Fruit fly (Drosophila melanogaster) whole organism, prepupa: ENCODE measurements around the gene skd.

Experiments
- Blimp-1 ChIP-seq: fragments of 200-800 bp; sonication (Bioruptor generic); optimal IDR thresholded peaks from 3 replicates; lab custom pipeline; 2017; ENCODE audit warnings: missing biosample characterization, missing genetic modification characterization, mild to moderate bottlenecking, moderate library complexity, missing genetic modification reagents
- CG10631 ChIP-seq: fragments of 200-800 bp; sonication (Bioruptor generic); optimal IDR thresholded peaks from 2 replicates; lab custom pipeline; 2016; ENCODE audit warnings: missing biosample characterization, missing genetic modification characterization
- CG11294 ChIP-seq: fragments of 200-800 bp; sonication (Bioruptor generic); IDR thresholded peaks from 2 replicates; pipeline ENCODE4 v1.3.6; 2022; ENCODE audit warnings: missing biosample characterization, missing genetic modification characterization
- CG11902 ChIP-seq: fragments of 200-800 bp; sonication (Bioruptor generic); optimal IDR thresholded peaks from 3 replicates; lab custom pipeline; 2016; ENCODE audit warnings: missing biosample characterization, missing genetic modification characterization
- CG16779 ChIP-seq: fragments of 200-800 bp; sonication (Bioruptor generic); optimal IDR thresholded peaks from 3 replicates; lab custom pipeline; 2017; ENCODE audit warnings: missing biosample characterization, mild to moderate bottlenecking, missing genetic modification characterization
- CG3032 ChIP-seq: fragments of 200-800 bp; optimal IDR thresholded peaks from 2 replicates; lab custom pipeline; 2019; ENCODE audit warnings: missing biosample characterization, mild to moderate bottlenecking, missing genetic modification characterization, moderate library complexity
- CG31627 ChIP-seq: fragments of 200-800 bp; sonication (Bioruptor generic); optimal IDR thresholded peaks from 3 replicates; lab custom pipeline; 2016; ENCODE audit warnings: missing biosample characterization, missing genetic modification characterization
- CG32006 ChIP-seq: fragments of 200-800 bp; sonication (Bioruptor generic); optimal IDR thresholded peaks from 3 replicates; lab custom pipeline; 2017; ENCODE audit warnings: missing biosample characterization, mild to moderate bottlenecking, missing genetic modification characterization
- CG34406 ChIP-seq: fragments of 200-800 bp; sonication (Bioruptor generic); optimal IDR thresholded peaks from 3 replicates; lab custom pipeline; 2016; ENCODE audit warnings: missing biosample characterization, missing genetic modification characterization
- CG3919 ChIP-seq: fragments of 200-800 bp; sonication (Bioruptor generic); optimal IDR thresholded peaks from 3 replicates; lab custom pipeline; 2016; ENCODE audit warnings: missing biosample characterization, missing genetic modification characterization
- CG6163 ChIP-seq: fragments of 200-800 bp; sonication (Bioruptor generic); IDR thresholded peaks from 3 replicates; pipeline ENCODE4 v1.3.6; 2022; ENCODE audit warnings: missing biosample characterization, missing genetic modification characterization
- CG6276 ChIP-seq: fragments of 200-800 bp; sonication (Bioruptor generic); optimal IDR thresholded peaks from 2 replicates; lab custom pipeline; 2017; ENCODE audit warnings: missing biosample characterization, mild to moderate bottlenecking, missing genetic modification characterization
- CG6792 ChIP-seq: fragments of 200-800 bp; sonication (Bioruptor generic); optimal IDR thresholded peaks from 3 replicates; lab custom pipeline; 2016; ENCODE audit warnings: missing biosample characterization, missing genetic modification characterization
- CG6808 ChIP-seq: fragments of 200-800 bp; sonication (Bioruptor generic); optimal IDR thresholded peaks from 3 replicates; lab custom pipeline; 2017; ENCODE audit warnings: missing biosample characterization, missing genetic modification characterization, mild to moderate bottlenecking, moderate library complexity, missing genetic modification reagents
- CG6854 ChIP-seq: fragments of 200-800 bp; sonication (Bioruptor generic); optimal IDR thresholded peaks from 2 replicates; lab custom pipeline; 2017; ENCODE audit warnings: missing biosample characterization, mild to moderate bottlenecking, missing genetic modification characterization
- CG7368 ChIP-seq: fragments of 200-800 bp; sonication (Bioruptor generic); optimal IDR thresholded peaks from 3 replicates; lab custom pipeline; 2016; ENCODE audit warnings: missing biosample characterization, missing genetic modification characterization
- CG8319 ChIP-seq: fragments of 200-800 bp; sonication (Bioruptor generic); optimal IDR thresholded peaks from 3 replicates; lab custom pipeline; 2016; ENCODE audit warnings: missing biosample characterization, missing genetic modification characterization
- CG8632 ChIP-seq: fragments of 200-800 bp; sonication (Bioruptor generic); optimal IDR thresholded peaks from 3 replicates; lab custom pipeline; 2016; ENCODE audit warnings: missing biosample characterization, missing genetic modification characterization
- CG9139 ChIP-seq: fragments of 200-800 bp; sonication (Bioruptor generic); optimal IDR thresholded peaks from 3 replicates; lab custom pipeline; 2017; ENCODE audit warnings: missing biosample characterization, mild to moderate bottlenecking, missing genetic modification characterization
- Eip78C ChIP-seq: fragments of 200-800 bp; sonication (Bioruptor generic); peaks from one replicate; lab custom pipeline; 2016; ENCODE audit warnings: missing biosample characterization, missing genetic modification characterization
- Eip93F ChIP-seq: fragments of 200-800 bp; sonication (Bioruptor generic); optimal IDR thresholded peaks from 2 replicates; lab custom pipeline; 2016; ENCODE audit warnings: missing biosample characterization, mild to moderate bottlenecking, missing genetic modification characterization
- Ets21C ChIP-seq: fragments of 200-800 bp; sonication (Bioruptor generic); optimal IDR thresholded peaks from 3 replicates; lab custom pipeline; 2016; ENCODE audit warnings: missing biosample characterization, missing genetic modification characterization
- Gug ChIP-seq: fragments of 200-800 bp; sonication (Bioruptor generic); IDR thresholded peaks from 2 replicates; pipeline ENCODE4 v1.3.6; 2022; ENCODE audit warnings: missing biosample characterization, missing genetic modification characterization
- Hr38 ChIP-seq: sonication (Bioruptor generic); optimal IDR thresholded peaks from 2 replicates; lab custom pipeline; 2016; ENCODE audit warnings: missing biosample characterization, missing genetic modification characterization
- Hr39 ChIP-seq: fragments of 200-800 bp; sonication (Bioruptor generic); optimal IDR thresholded peaks from 2 replicates; lab custom pipeline; 2016; ENCODE audit warnings: missing biosample characterization, missing genetic modification characterization
- Met ChIP-seq: fragments of 200-800 bp; sonication (Bioruptor generic); optimal IDR thresholded peaks from 3 replicates; lab custom pipeline; 2016; ENCODE audit warnings: missing biosample characterization, missing genetic modification characterization
- OdsH ChIP-seq: fragments of 200-800 bp; sonication (Bioruptor generic); optimal IDR thresholded peaks from 3 replicates; lab custom pipeline; 2016; ENCODE audit warnings: missing biosample characterization, missing genetic modification characterization
- Smox ChIP-seq: fragments of 200-800 bp; sonication (Bioruptor generic); optimal IDR thresholded peaks from 3 replicates; lab custom pipeline; 2016; ENCODE audit warnings: missing biosample characterization, missing genetic modification characterization
- Sox102F ChIP-seq: fragments of 200-800 bp; sonication (Bioruptor generic); optimal IDR thresholded peaks from 2 replicates; lab custom pipeline; 2016; ENCODE audit warnings: missing biosample characterization, mild to moderate bottlenecking, missing genetic modification characterization
- achi ChIP-seq: fragments of 200-800 bp; sonication (Bioruptor generic); optimal IDR thresholded peaks from 3 replicates; lab custom pipeline; 2016; ENCODE audit warnings: missing biosample characterization, missing genetic modification characterization
- acj6 ChIP-seq: fragments of 200-800 bp; sonication (Bioruptor generic); optimal IDR thresholded peaks from 3 replicates; lab custom pipeline; 2016; ENCODE audit warnings: missing biosample characterization, missing genetic modification characterization
- cyc ChIP-seq: fragments of 200-800 bp; sonication (Bioruptor generic); optimal IDR thresholded peaks from 3 replicates; lab custom pipeline; 2016; ENCODE audit warnings: missing biosample characterization, missing genetic modification characterization
- dac ChIP-seq: fragments of 200-800 bp; sonication (Bioruptor generic); optimal IDR thresholded peaks from 2 replicates; lab custom pipeline; 2017; ENCODE audit warnings: missing biosample characterization, mild to moderate bottlenecking, missing genetic modification characterization
- dsx ChIP-seq: fragments of 200-800 bp; optimal IDR thresholded peaks from 3 replicates; lab custom pipeline; 2019; ENCODE audit warnings: missing biosample characterization, mild to moderate bottlenecking, missing genetic modification characterization, moderate library complexity; ENCODE audit not compliant: poor library complexity, severe bottlenecking
- eg ChIP-seq: fragments of 200-800 bp; sonication (Bioruptor generic); IDR thresholded peaks from 3 replicates; pipeline ENCODE4 v1.3.6; 2022; ENCODE audit warnings: missing biosample characterization, missing genetic modification characterization
- fd59A ChIP-seq: fragments of 200-800 bp; sonication (Bioruptor generic); optimal IDR thresholded peaks from 2 replicates; lab custom pipeline; 2017; ENCODE audit warnings: missing biosample characterization, mild to moderate bottlenecking, missing genetic modification characterization, missing genetic modification reagents
- fd85E ChIP-seq: fragments of 200-800 bp; sonication (Bioruptor generic); optimal IDR thresholded peaks from 3 replicates; lab custom pipeline; 2016; ENCODE audit warnings: missing biosample characterization, missing genetic modification characterization
- lz ChIP-seq: fragments of 200-800 bp; sonication (Bioruptor generic); optimal IDR thresholded peaks from 3 replicates; lab custom pipeline; 2016; ENCODE audit warnings: missing biosample characterization, missing genetic modification characterization
- net ChIP-seq: fragments of 200-800 bp; sonication (Bioruptor generic); optimal IDR thresholded peaks from 3 replicates; lab custom pipeline; 2016; ENCODE audit warnings: missing biosample characterization, missing genetic modification characterization
- pdm3 ChIP-seq: fragments of 200-800 bp; sonication (Bioruptor generic); optimal IDR thresholded peaks from 3 replicates; lab custom pipeline; 2016; ENCODE audit warnings: missing biosample characterization, missing genetic modification characterization
- salr ChIP-seq, 2 experiments: fragments of 200-800 bp; sonication (Bioruptor generic); optimal IDR thresholded peaks; 3 replicates each; lab custom pipeline; 2016 to 2018; ENCODE audit warnings: missing biosample characterization in 2 of 2, missing genetic modification characterization in 2 of 2, mild to moderate bottlenecking in 1 of 2
- svp ChIP-seq: fragments of 200-800 bp; sonication (Bioruptor generic); peaks from one replicate; lab custom pipeline; 2016; ENCODE audit warnings: missing biosample characterization, missing genetic modification characterization

Gene skd

dm6 chr3L:20970563-20970962, 56.7 kb downstream of the skd start, which contains the start of gene CG33287:
Gene CG33287, minus strand, starts transcription at chr3L:20970663.
- TF ChIP-seq acj6 (GFP tag; lab: Kevin White, UChicago), result no peak
- TF ChIP-seq Hr39 (GFP tag; lab: Kevin White, UChicago), result no peak
- no peak for TF ChIP-seq CG11294 (GFP tag; lab: Robert Waterston, UW)
- TF ChIP-seq achi (GFP tag; lab: Kevin White, UChicago), result no peak
- TF ChIP-seq CG16779 (tag; lab: Kevin White, UChicago), result no peak
- no peak for TF ChIP-seq Ets21C
- no peak for TF ChIP-seq Eip78C
- TF ChIP-seq CG9139, result no peak
- no peak for TF ChIP-seq CG34406 (GFP tag; lab: Kevin White, UChicago)
- TF ChIP-seq CG10631 (GFP tag; lab: Kevin White, UChicago), result no peak
- no peak for TF ChIP-seq CG6276 (GFP tag; lab: Kevin White, UChicago)
- no peak for TF ChIP-seq CG7368 (GFP tag; lab: Kevin White, UChicago)
- TF ChIP-seq CG8632, result no peak
- no peak for TF ChIP-seq lz (GFP tag; lab: Kevin White, UChicago)
- TF ChIP-seq dac (GFP tag; lab: Kevin White, UChicago), result no peak
- TF ChIP-seq CG3032 (tag; lab: Kevin White, UChicago), result no peak
- no peak for TF ChIP-seq fd59A (GFP tag; lab: Kevin White, UChicago)

dm6 chr3L:20966662-20967061, 60.6 kb downstream of the skd start, which contains the start of gene CG12983:
Gene CG12983, minus strand, starts transcription at chr3L:20966762.
- TF ChIP-seq Blimp-1 (GFP tag; lab: Kevin White, UChicago) (no peak), Hr38 (GFP tag; lab: Kevin White, UChicago) (no peak), fd59A (GFP tag; lab: Kevin White, UChicago) (no peak), Met (GFP tag; lab: Kevin White, UChicago) (no peak), CG6276 (GFP tag; lab: Kevin White, UChicago) (no peak), net (GFP tag; lab: Kevin White, UChicago) (no peak), CG6854 (GFP tag; lab: Kevin White, UChicago) (no peak)

DNA sequence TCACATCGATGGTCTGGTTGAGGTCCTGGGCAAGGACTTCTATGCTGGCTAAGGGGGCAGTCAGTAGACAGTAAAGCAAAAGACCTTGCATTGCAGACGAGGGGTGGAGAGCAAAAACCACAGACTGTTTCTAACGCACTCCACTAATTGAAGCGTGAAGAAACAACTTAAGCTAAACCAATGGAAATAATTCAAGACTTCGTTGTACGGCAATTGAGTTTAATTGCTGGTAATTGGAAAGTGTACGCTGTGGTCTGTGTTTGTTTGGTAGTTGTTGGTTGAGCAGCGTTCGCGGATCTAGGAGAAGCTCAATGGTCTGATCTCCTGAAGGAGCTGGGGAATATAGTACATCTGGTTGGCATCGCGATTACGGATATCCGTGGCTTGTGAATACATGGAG, 64.8 kb downstream of the skd start, which contains the start of gene CG10587:
Gene CG10587, minus strand, starts transcription at position 101 of the 400 bp plus-strand sequence.
- TF ChIP-seq salr (GFP tag; optimal IDR thresholded peaks at IDR 0.05; lab: Kevin White, UChicago) (no peak), Eip78C (no peak)

DNA sequence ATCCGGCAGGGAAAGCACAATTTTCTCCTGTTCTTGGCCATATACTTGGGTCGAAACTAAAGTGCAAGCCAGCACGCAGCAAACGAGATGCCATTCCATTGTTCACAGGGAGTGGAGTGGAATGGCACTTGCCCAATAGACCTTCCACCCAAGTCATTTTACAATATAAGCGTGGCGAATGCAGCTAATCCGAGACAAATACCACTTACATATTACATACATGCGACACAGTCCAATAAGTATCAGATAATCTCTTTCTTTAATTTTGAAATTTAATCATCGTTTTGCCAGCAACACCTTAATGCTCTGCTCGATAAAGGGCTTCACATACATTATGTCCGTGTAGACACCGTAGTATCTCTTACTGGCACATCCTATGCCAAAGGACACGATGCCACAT, 65.9 kb downstream of the skd start, which contains the start of gene CG11037:
Gene CG11037, minus strand, starts transcription at position 101 of the 400 bp plus-strand sequence.
- no peak for TF ChIP-seq CG8319 (GFP tag; lab: Kevin White, UChicago)
- TF ChIP-seq CG6276 (GFP tag; lab: Kevin White, UChicago), result no peak
- no peak for TF ChIP-seq net (GFP tag; lab: Kevin White, UChicago)
- no peak for TF ChIP-seq CG6808 (GFP tag; lab: Kevin White, UChicago)
- no peak for TF ChIP-seq Eip93F (GFP tag; lab: Kevin White, UChicago)
- TF ChIP-seq dac (GFP tag; lab: Kevin White, UChicago), result no peak
- TF ChIP-seq CG11902, result no peak
- no peak for TF ChIP-seq svp (GFP tag; lab: Kevin White, UChicago)
- no peak for TF ChIP-seq CG6163
- TF ChIP-seq achi (GFP tag; lab: Kevin White, UChicago), result no peak

DNA sequence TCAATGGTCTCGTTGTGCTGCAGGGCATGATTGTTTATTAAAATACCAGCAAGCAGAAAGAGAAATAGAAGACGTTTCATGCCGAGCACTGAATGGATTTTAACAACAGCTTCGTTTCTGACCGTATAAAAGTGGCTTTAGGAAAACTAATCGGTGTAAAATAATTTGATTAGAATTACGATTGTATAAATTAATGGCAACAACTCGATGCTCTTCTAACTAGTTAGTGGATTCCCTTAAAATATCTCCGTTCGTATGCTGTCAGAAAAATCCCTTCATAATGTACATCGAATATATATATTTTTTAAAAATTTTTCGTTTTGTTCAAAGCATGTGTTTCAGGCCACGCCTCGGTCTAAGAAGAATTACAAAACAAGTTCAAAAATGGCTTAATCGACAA, 70.6 kb downstream of the skd start, which contains the start of the genes Sems and CG10588:
Gene Sems, minus strand, starts transcription at position 101 of the 400 bp plus-strand sequence.
Gene CG10588, plus strand, starts transcription at position 285 of the 400 bp plus-strand sequence.
- TF ChIP-seq fd59A (GFP tag; lab: Kevin White, UChicago) (no peak), CG6276 (GFP tag; lab: Kevin White, UChicago) (no peak), Gug (no peak), eg (no peak), CG32006 (GFP tag; lab: Kevin White, UChicago) (no peak), Smox (GFP tag; lab: Kevin White, UChicago) (no peak), CG6854 (GFP tag; lab: Kevin White, UChicago) (no peak), dsx (GFP tag; lab: Kevin White, UChicago) (no peak), Sox102F (no peak), Eip78C (no peak), CG3919 (no peak), acj6 (GFP tag; lab: Kevin White, UChicago) (no peak), pdm3 (GFP tag; lab: Kevin White, UChicago) (no peak), CG6792 (GFP tag; lab: Kevin White, UChicago) (no peak), OdsH (GFP tag; lab: Kevin White, UChicago) (no peak), cyc (GFP tag; lab: Kevin White, UChicago) (no peak), fd85E (no peak), CG31627 (GFP tag; lab: Kevin White, UChicago) (no peak)
